Fruit fly (Drosophila melanogaster) ovary, adult (tissue): ENCODE results near the gene tomboy20.

Source experiments
- CG17801 ChIP-seq: fragments of 200-800 bp; optimal IDR thresholded peaks from 2 replicates; lab custom pipeline; 2019; ENCODE audit warnings: missing biosample characterization, mild to moderate bottlenecking, missing genetic modification characterization, moderate library complexity; ENCODE audit not compliant: partially characterized antibody

Gene tomboy20

dm6 chr3R:10735857-10736256, at the start of gene tomboy20:
Gene tomboy20, minus strand, starts transcription at chr3R:10735957.
- TF ChIP-seq CG17801, result no peak

DNA sequence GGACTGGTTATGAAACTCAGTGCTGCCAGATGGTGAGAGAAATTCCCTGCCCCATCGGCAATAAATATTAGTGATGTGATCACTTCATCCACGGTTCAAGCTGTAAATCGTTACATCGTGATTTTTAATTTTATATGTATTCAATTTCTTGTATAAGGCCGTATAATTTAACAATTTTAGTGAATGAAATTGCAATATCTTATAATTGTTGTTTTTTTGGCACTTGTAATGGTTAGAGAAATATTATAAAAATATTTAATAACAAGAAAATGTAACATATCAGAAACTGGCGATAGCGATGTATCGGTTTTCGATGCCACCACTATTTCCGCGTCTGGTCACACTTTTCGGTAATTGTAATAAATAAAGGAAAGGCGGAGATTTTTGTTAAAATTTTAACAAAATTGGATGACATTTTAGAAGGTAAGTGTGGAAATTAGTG, 48.3 kb upstream of the tomboy20 start, which contains the start of the genes mRpL37 and Rbp1:
Gene mRpL37, minus strand, starts transcription at position 35 of the 442 bp plus-strand sequence.
Gene Rbp1, plus strand, starts transcription at position 326 of the 442 bp plus-strand sequence.
- TF ChIP-seq CG17801, result peak; percentile 73

dm6 chr3R:10782167-10782566, 46.4 kb upstream of the tomboy20 start, which contains the start of gene CG42633:
Gene CG42633, minus strand, starts transcription at chr3R:10782267.
- no peak for TF ChIP-seq CG17801

DNA sequence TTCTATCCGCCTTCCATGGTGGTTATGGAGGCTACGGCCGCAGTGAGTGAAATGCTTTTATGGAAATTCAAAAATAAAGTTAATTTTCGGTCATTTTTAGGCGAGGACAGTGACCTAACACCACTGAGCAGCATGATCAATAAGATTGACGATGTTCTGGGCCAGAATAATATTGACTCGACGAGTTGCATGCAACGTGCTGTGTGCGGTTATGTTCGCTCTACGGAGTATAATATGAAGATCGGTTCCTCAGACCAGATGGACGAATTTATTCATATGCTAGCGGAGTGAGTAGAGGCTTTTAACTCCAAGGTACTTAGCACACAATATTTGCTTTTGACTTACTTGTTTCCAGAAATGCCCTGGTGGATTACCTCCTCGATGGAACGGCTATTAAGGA, 44.4 kb upstream of the tomboy20 start:
- TF ChIP-seq CG17801, result no peak

DNA sequence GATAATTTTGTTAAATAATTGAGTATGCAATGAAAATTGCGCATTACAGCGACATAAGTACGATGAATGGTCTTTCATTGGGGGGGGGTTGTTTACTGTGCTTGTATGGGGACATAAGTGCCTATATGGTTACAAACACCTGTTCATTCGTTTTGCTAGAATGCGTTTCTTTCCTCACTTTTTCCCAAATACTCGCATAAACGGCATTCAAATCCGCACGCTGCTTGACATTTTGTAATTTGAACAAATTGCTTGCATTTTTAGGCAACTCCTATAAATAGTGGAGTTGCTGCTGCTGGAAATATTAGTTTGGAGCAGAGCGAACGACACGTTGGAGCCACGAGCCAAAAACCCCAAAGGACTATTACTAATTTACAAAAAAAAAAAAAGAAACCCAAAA, 43.5 kb upstream of the tomboy20 start, which contains the start of gene Desi:
Gene Desi, plus strand, starts transcription at position 301 of the 400 bp plus-strand sequence.
- TF ChIP-seq CG17801, result no peak

DNA sequence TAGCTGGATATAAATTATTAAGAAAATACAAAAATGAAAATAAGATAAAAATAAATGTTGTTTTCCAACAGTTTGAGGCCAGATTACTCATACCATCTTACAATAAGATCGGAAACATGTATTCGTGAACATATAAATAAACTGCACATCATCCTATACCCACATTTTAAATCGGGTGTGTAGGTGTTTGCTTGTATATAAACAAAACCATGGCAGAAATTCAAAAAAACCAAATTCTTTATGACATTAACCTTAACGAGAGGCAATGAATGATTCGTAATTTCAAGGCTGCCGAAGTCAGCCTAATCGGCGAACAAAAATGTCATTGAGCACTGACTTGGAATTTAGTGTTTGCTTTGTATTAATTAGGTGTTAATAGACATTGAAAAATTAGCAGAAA, 42.4 kb upstream of the tomboy20 start:
- no peak for TF ChIP-seq CG17801

DNA sequence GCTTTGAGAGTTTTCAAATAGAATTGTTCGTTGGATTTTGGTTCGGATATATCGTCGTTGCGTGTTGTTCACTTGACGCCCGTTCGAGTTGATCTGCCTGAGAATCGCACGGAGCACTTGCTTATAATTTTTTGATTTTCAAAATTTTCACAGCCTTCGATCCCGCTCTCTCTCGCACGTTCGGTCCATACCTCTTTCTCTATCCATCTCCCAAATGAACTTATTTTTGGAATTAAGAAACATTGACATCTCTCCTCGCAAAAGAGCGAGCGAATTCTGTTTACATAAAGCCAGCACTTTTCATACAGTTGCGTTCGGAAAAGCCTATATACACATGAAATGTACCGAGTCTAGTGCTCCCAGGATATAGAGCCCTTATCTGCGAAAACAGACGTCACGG, 41.5 kb upstream of the tomboy20 start, which contains the start of the genes CG45076, CG45078 and fau:
Gene CG45076, minus strand, starts transcription at position 101 of the 400 bp plus-strand sequence.
Gene CG45078, minus strand, starts transcription at position 101 of the 400 bp plus-strand sequence.
Gene fau, minus strand, starts transcription at position 101 of the 400 bp plus-strand sequence.
- no peak for TF ChIP-seq CG17801

DNA sequence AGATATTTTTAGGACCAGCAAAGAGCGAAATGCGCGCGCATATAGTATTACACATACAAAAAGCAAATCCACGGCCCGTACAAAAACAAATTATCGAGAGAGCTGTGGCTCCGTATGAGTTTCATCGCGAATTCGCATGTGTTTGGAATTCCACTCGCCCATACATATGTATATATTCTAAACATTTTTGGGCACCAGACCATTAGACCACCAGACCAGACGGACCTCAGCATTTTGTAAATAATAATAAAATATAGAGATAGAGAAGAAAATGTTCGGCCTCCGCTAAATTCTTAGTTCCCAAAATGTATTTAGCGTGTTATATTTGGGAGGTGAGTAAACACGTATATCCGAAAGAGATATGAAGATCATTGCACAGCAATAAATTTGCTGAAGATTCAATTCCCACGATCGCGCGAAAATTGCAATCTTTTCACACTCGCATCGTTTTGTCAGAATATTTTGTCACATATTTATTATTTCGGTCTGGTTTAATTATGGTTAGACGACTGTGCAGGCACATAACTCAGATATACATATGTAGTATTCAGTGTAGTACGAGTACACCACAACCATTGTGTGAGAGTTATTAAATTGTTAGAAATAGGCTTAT, 40.4 kb upstream of the tomboy20 start:
- TF ChIP-seq CG17801, result no peak

DNA sequence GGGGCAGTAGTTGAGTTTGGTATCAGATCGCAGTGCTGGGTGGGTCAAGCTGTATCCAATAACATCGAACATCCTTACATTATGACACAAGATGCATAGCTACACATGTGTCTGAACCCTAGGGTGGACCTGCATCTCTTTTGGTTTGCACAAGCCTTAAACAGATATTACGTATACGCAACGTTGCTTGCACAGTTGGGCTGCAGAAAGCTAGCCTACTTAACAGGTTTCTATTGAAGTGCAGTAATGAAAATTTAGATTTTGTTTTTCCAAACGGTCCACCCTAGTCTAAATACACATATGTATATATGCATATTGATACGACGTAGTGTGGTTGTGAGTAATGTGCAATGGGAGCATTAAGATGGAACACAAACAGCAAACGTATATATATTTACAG, 39.5 kb upstream of the tomboy20 start:
- TF ChIP-seq CG17801, result no peak

DNA sequence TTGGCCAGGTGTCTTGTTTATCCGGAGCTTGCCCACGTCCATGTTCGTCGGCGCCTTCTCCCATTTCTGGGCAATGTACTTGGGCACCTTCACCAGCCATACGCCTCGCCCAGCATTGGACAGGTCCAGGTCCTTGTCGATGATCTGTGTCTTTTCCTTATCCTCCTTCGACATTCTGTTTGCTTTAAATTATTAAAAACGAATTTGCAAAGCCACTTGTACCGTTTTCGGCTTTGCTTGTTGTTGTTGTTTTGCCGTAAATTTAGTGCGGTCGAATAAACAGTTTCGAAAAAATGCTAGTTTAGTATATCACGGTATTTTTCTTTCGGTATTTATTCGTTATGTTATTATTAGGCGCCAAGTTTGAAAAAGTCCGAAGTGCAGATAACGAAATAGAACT, 31.8 kb upstream of the tomboy20 start, which contains the start of gene TfIIFbeta:
Gene TfIIFbeta, minus strand, starts transcription at position 279 of the 400 bp plus-strand sequence.
- no peak for TF ChIP-seq CG17801

dm6 chr3R:10761980-10762379, 26.2 kb upstream of the tomboy20 start:
- peak; percentile 4 for TF ChIP-seq CG17801

- TF ChIP-seq CG17801, result peak; percentile 63
These were observed 25.5 kb upstream of the tomboy20 start, which contains the start of the genes MED7 and Cap-H2 for dm6 chr3R:10760966-10761855. Gene MED7, minus strand, starts transcription at chr3R:10761032. Gene Cap-H2, plus strand, starts transcription at chr3R:10761310.

dm6 chr3R:10759348-10759847, 23.6 kb upstream of the tomboy20 start, which contains the start of gene CG31272:
Gene CG31272, minus strand, starts transcription at chr3R:10759398.
- TF ChIP-seq CG17801, result no peak

- TF ChIP-seq CG17801, result no peak
These were observed 19.8 kb upstream of the tomboy20 start, which contains the start of gene CG14691 for dm6 chr3R:10755534-10755933. Gene CG14691, minus strand, starts transcription at chr3R:10755634.

DNA sequence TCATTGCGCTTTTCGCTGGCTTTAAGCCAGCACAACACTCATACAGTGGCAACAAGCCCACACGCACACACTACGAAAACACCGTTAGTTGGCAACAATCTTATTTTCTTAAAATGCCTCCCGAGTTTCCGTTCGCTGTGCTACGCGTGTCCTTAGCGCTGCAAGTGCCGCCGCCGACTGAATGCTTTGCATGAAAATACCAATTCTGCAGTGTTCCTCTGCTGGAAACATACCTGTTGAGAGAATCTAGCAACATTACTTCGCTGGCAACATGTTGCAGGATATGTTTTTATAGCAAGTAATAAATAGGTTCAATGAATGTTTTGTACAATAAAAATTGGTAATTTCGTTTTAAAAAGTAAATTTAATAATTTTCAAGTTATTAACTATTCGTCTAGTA, 15.3 kb upstream of the tomboy20 start, which contains the start of gene TkR86C:
Gene TkR86C, minus strand, starts transcription at position 168 of the 400 bp plus-strand sequence.
- TF ChIP-seq CG17801, result no peak

dm6 chr3R:10747650-10748049, 11.9 kb upstream of the tomboy20 start:
- TF ChIP-seq CG17801, result no peak
